Fruit fly (Drosophila melanogaster): ENCODE data around the gene Grl62b.

The Grl62b gene

DNA sequence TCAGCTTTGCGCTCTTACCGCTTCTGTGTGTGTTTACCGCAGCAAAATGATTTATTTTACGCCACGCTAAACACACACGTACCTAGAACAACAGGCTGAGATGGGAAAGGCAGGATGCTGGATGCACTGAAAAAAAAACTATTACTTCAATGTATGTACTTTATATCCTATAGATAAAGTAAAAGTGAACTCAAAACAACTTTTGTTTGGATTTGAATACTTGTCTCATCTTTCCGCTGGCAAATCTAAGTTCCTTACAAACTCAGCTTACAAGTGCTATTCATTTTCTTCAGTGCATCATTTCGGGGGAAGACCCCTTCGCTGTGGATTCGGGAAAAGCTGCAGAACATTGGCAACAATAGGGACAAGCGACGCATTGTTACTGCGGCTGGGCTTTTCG lies 46.4 kb downstream of the Grl62b start (continued):
- no peak for TF ChIP-seq zfh1 (GFP tag; IDR thresholded peaks at IDR 0.05)
- TF ChIP-seq CG13624 (GFP tag; optimal IDR thresholded peaks at IDR 0.05): peak; percentile 35
- TF ChIP-seq B-H2 (GFP tag; optimal IDR thresholded peaks at IDR 0.05): no peak
- no peak for TF ChIP-seq crol (GFP tag; IDR thresholded peaks at IDR 0.05)
- no peak for TF ChIP-seq CG10431 (GFP tag; optimal IDR thresholded peaks at IDR 0.05)
- no peak for TF ChIP-seq pan (optimal IDR thresholded peaks at IDR 0.05)
- TF ChIP-seq pan (GFP tag; optimal IDR thresholded peaks at IDR 0.05 in 1 of 2, IDR thresholded peaks at IDR 0.05 in 1 of 2): no peak
- TF ChIP-seq Dad (GFP tag; optimal IDR thresholded peaks at IDR 0.05): no peak
- no peak for TF ChIP-seq exex (tag; optimal IDR thresholded peaks at IDR 0.05)
- no peak for TF ChIP-seq Dp (GFP tag; optimal IDR thresholded peaks at IDR 0.05)
- TF ChIP-seq gce (GFP tag; IDR thresholded peaks at IDR 0.05): no peak
- TF ChIP-seq CG10366 (GFP tag; IDR thresholded peaks at IDR 0.05): 0 out of 2 replicates have a peak, but pooled peaks have one; percentile 13
- 0 out of 3 replicates have a peak, but pooled peaks have one; percentile 13 for TF ChIP-seq Optix (GFP tag; IDR thresholded peaks at IDR 0.05)
- TF ChIP-seq CG8089 (GFP tag; optimal IDR thresholded peaks at IDR 0.05): no peak
- no peak for TF ChIP-seq Asciz (GFP tag; optimal IDR thresholded peaks at IDR 0.05)
- TF ChIP-seq CG10979 (tag; optimal IDR thresholded peaks at IDR 0.05): no peak
- TF ChIP-seq Hsf (GFP tag; optimal IDR thresholded peaks at IDR 0.05): no peak
- peak; percentile 38 for TF ChIP-seq CG12769 (tag; optimal IDR thresholded peaks at IDR 0.05)
- peak; percentile 21 for TF ChIP-seq Fer1 (GFP tag; optimal IDR thresholded peaks at IDR 0.05)
- no peak for TF ChIP-seq Oaz (GFP tag; IDR thresholded peaks at IDR 0.05)
- no peak for TF ChIP-seq CG1792 (GFP tag; optimal IDR thresholded peaks at IDR 0.05)
- TF ChIP-seq gt (GFP tag; IDR thresholded peaks at IDR 0.05): no peak
- peak; percentile 37 for TF ChIP-seq CG6689 (GFP tag; IDR thresholded peaks at IDR 0.05)
- TF ChIP-seq CG18599 (GFP tag; optimal IDR thresholded peaks at IDR 0.05): peak; percentile 67
- no peak for TF ChIP-seq cad (GFP tag; optimal IDR thresholded peaks at IDR 0.05)
- no peak for TF ChIP-seq Jarid2 (GFP tag; optimal IDR thresholded peaks at IDR 0.05)
- TF ChIP-seq CG18011 (GFP tag; optimal IDR thresholded peaks at IDR 0.05): no peak
- TF ChIP-seq CG11398 (GFP tag; optimal IDR thresholded peaks at IDR 0.05): no peak
- TF ChIP-seq MESR4 (GFP tag; optimal IDR thresholded peaks at IDR 0.05): no peak
- TF ChIP-seq Lim3 (GFP tag; IDR thresholded peaks at IDR 0.05): no peak
- TF ChIP-seq CG3065 (GFP tag; optimal IDR thresholded peaks at IDR 0.05): no peak
- TF ChIP-seq NC2β (GFP tag; optimal IDR thresholded peaks at IDR 0.05): no peak
- peak in 1 of 2 experiments; percentile 5 for TF ChIP-seq chif (GFP tag; optimal IDR thresholded peaks at IDR 0.05)
- TF ChIP-seq Eip74EF (GFP tag; optimal IDR thresholded peaks at IDR 0.05): no peak
- no peak for TF ChIP-seq CG12299 (tag; optimal IDR thresholded peaks at IDR 0.05)
- no peak for TF ChIP-seq nau (GFP tag; optimal IDR thresholded peaks at IDR 0.05)
- no peak for TF ChIP-seq CG31388 (GFP tag; optimal IDR thresholded peaks at IDR 0.05)
- peak; percentile 65 for TF ChIP-seq slbo (GFP tag; IDR thresholded peaks at IDR 0.05)
- TF ChIP-seq sd (tag; optimal IDR thresholded peaks at IDR 0.05): no peak
- peak; percentile 28; the same call in 1 of the 2 replicates for TF ChIP-seq Ada2b (GFP tag; IDR thresholded peaks at IDR 0.05)

Data from whole organism, embryonic.